Worm (Caenorhabditis elegans): Measurements from ENCODE around the gene F17H10.2.

- no peak for TF ChIP-seq fos-1 (tag; optimal IDR thresholded peaks at IDR 0.05)
- no peak for TF ChIP-seq zag-1 (tag; optimal IDR thresholded peaks at IDR 0.05)
- TF ChIP-seq fkh-10 (GFP tag; optimal IDR thresholded peaks at IDR 0.05): no peak
- TF ChIP-seq nhr-11 (tag; optimal IDR thresholded peaks at IDR 0.05): no peak
- TF ChIP-seq nhr-12 (tag; optimal IDR thresholded peaks at IDR 0.05): no peak
- TF ChIP-seq unc-86 (tag; optimal IDR thresholded peaks at IDR 0.05): no peak
- no peak for TF ChIP-seq ztf-11 (tag; optimal IDR thresholded peaks at IDR 0.05)
- TF ChIP-seq nhr-237 (tag; optimal IDR thresholded peaks at IDR 0.05): no peak
- no peak for TF ChIP-seq lin-13 (GFP tag; optimal IDR thresholded peaks at IDR 0.05)
- TF ChIP-seq lir-3 (tag; optimal IDR thresholded peaks at IDR 0.05; ENCODE audit: poor library complexity): no peak
- no peak for TF ChIP-seq tbx-2 (tag; optimal IDR thresholded peaks at IDR 0.05)
- no peak for TF ChIP-seq pax-3 (tag; optimal IDR thresholded peaks at IDR 0.05)
Observed at ce11 chrX:13082326-13082725, 31.2 kb upstream of the F17H10.2 start, which contains the start of gene str-10.
